ENCODE assay signal across 3 fruit fly cellular contexts in genomic region chrX:8627171-8627570, dm6.
TF ChIP-seq lines count a peak whose summit lies in the region.

No protein-coding gene starts in this region.

- peak; percentile 1 for TF ChIP-seq CTCF in whole organism, embryonic (GFP tag; optimal IDR thresholded peaks at IDR 0.05; lab: Kevin White, UChicago)

TF ChIP-seq in whole organism, embryonic, 481 proteins besides CTCF, POLR2A, EP300 and RAD21 (continues in another document):
- TF ChIP-seq gsb-n (tag; optimal IDR thresholded peaks at IDR 0.05; lab: Kevin White, UChicago) (peak; percentile 81), CG17385 (GFP tag; optimal IDR thresholded peaks at IDR 0.05; lab: Kevin White, UChicago) (peak; percentile 49), CG32767 (GFP tag; IDR thresholded peaks at IDR 0.05; lab: Robert Waterston, UW) (no peak), Neu2 (GFP tag; optimal IDR thresholded peaks at IDR 0.05; lab: Kevin White, UChicago; ENCODE audit: borderline replicate concordance) (no peak), Vsx1 (GFP tag; optimal IDR thresholded peaks at IDR 0.05; lab: Kevin White, UChicago) (peak; percentile 46), nerfin-1 (tag; optimal IDR thresholded peaks at IDR 0.05; lab: Kevin White, UChicago) (peak; percentile 65), Hr39 (optimal IDR thresholded peaks at IDR 0.05; lab: Kevin White, UChicago) (no peak), Xbp1 (GFP tag; optimal IDR thresholded peaks at IDR 0.05; lab: Kevin White, UChicago) (peak; percentile 54), CoRest (tag; optimal IDR thresholded peaks at IDR 0.05; lab: Kevin White, UChicago) (peak; percentile 71), Optix (GFP tag; IDR thresholded peaks at IDR 0.05; lab: Robert Waterston, UW) (0 out of 3 replicates have a peak, but pooled peaks have one; percentile 66), CG14441 (GFP tag; IDR thresholded peaks at IDR 0.05; lab: Robert Waterston, UW) (no peak), CG7839 (tag; optimal IDR thresholded peaks at IDR 0.05; lab: Kevin White, UChicago) (peak; percentile 85), zf30C (GFP tag; optimal IDR thresholded peaks at IDR 0.05; lab: Kevin White, UChicago) (peak; percentile 77), tup (GFP tag; optimal IDR thresholded peaks at IDR 0.05; lab: Kevin White, UChicago) (no peak), CG3163 (GFP tag; optimal IDR thresholded peaks at IDR 0.05; lab: Kevin White, UChicago) (peak; percentile 39), Antp (GFP tag; optimal IDR thresholded peaks at IDR 0.05; lab: Kevin White, UChicago) (peak; percentile 89), CG7556 (GFP tag; optimal IDR thresholded peaks at IDR 0.05; lab: Kevin White, UChicago) (peak; percentile 60), CG12104 (GFP tag; optimal IDR thresholded peaks at IDR 0.05; lab: Kevin White, UChicago) (no peak), jing (GFP tag; optimal IDR thresholded peaks at IDR 0.05; lab: Kevin White, UChicago) (peak; percentile 31), Lpt (GFP tag; optimal IDR thresholded peaks at IDR 0.05; lab: Kevin White, UChicago) (no peak), tio (GFP tag; optimal IDR thresholded peaks at IDR 0.05; lab: Kevin White, UChicago) (no peak), Dek (tag; optimal IDR thresholded peaks at IDR 0.05; lab: Kevin White, UChicago) (no peak), fd3F (GFP tag; optimal IDR thresholded peaks at IDR 0.05; lab: Kevin White, UChicago) (no peak), shn (GFP tag; optimal IDR thresholded peaks at IDR 0.05; lab: Kevin White, UChicago) (peak; percentile 34), wek (GFP tag; optimal IDR thresholded peaks at IDR 0.05; lab: Kevin White, UChicago) (no peak), jigr1 (GFP tag; IDR thresholded peaks at IDR 0.05; lab: Robert Waterston, UW) (peak; percentile 47; the same call in 1 of the 3 replicates), CG13424 (tag; optimal IDR thresholded peaks at IDR 0.05; lab: Kevin White, UChicago) (peak; percentile 62), D19B (GFP tag; optimal IDR thresholded peaks at IDR 0.05; lab: Kevin White, UChicago) (no peak), slbo (GFP tag; IDR thresholded peaks at IDR 0.05; lab: Robert Waterston, UW) (no peak), Hr51 (GFP tag; optimal IDR thresholded peaks at IDR 0.05; lab: Kevin White, UChicago) (peak; percentile 1 to 18)

TF ChIP-seq in whole organism, prepupa, 60 proteins besides CTCF, POLR2A, EP300 and RAD21:
- TF ChIP-seq Hr39 (GFP tag; optimal IDR thresholded peaks at IDR 0.05; lab: Kevin White, UChicago) (no peak), Met (GFP tag; optimal IDR thresholded peaks at IDR 0.05; lab: Kevin White, UChicago) (peak; percentile 13), topi (GFP tag; optimal IDR thresholded peaks at IDR 0.05; lab: Kevin White, UChicago) (peak; percentile 1), Eip78C (GFP tag; lab: Kevin White, UChicago) (peak; percentile 68), svp (GFP tag; lab: Kevin White, UChicago) (peak; percentile 55), fkh (GFP tag; optimal IDR thresholded peaks at IDR 0.05; lab: Kevin White, UChicago) (peak; percentile 15), salr (GFP tag; optimal IDR thresholded peaks at IDR 0.05; lab: Kevin White, UChicago) (no peak)

TF ChIP-seq in whole organism, wandering third instar larva, 38 proteins besides CTCF, POLR2A, EP300 and RAD21:
- TF ChIP-seq foxo (GFP tag; optimal IDR thresholded peaks at IDR 0.05; lab: Kevin White, UChicago) (peak in 1 of 2 experiments; percentile 47), sage (GFP tag; optimal IDR thresholded peaks at IDR 0.05; lab: Kevin White, UChicago) (no peak), sv (GFP tag; optimal IDR thresholded peaks at IDR 0.05; lab: Kevin White, UChicago) (peak; percentile 16), brk (GFP tag; optimal IDR thresholded peaks at IDR 0.05; lab: Kevin White, UChicago) (no peak), fru (GFP tag; optimal IDR thresholded peaks at IDR 0.05; lab: Kevin White, UChicago) (peak; percentile 32)

Comparison
In these comparisons a context has a peak if more than half of its experiments do, and no peak if none do; other contexts are left out.
1. Of the 7 proteins assayed by ChIP-seq in both whole organism, embryonic and whole organism, prepupa: peak only in whole organism, embryonic: Blimp-1, Gug and Sox102F; only in whole organism, prepupa: none; in both: none; in neither: 4.